Worm (Caenorhabditis elegans): ENCODE measurements around the gene T11F9.7.

- TF ChIP-seq nhr-76 (tag; optimal IDR thresholded peaks at IDR 0.05) (no peak), ceh-28 (tag; optimal IDR thresholded peaks at IDR 0.05) (no peak), R02D3.7 (tag; optimal IDR thresholded peaks at IDR 0.05) (no peak), pha-4 (tag; optimal IDR thresholded peaks at IDR 0.05) (peak; percentile 10), zag-1 (tag; optimal IDR thresholded peaks at IDR 0.05) (no peak)
Observed at ce11 chrV:11496283-11496682, 20.5 kb downstream of the T11F9.7 start, which contains the start of gene htrl-1.

Data from whole organism, L3 larva.